Worm (Caenorhabditis elegans) whole organism, L2 larva: Measurements from ENCODE around the gene npl-10.

Experiments used
- F13H6.1 ChIP-seq: sonication (generic microtip); optimal IDR thresholded peaks from 2 replicates; lab custom pipeline; 2016; ENCODE audit warnings: missing genetic modification characterization, missing compliant biosample characterization
- ZK546.5 ChIP-seq: sonication (generic microtip); optimal IDR thresholded peaks from 2 replicates; lab custom pipeline; 2017; ENCODE audit warnings: missing biosample characterization, missing genetic modification characterization
- aly-2 ChIP-seq: fragments of 150-350 bp; optimal IDR thresholded peaks from 2 replicates; lab custom pipeline; 2014; ENCODE audit warnings: missing biosample characterization, missing genetic modification characterization
- blmp-1 ChIP-seq: sonication (generic microtip); optimal IDR thresholded peaks from 2 replicates; lab custom pipeline; 2017; ENCODE audit warnings: missing genetic modification characterization, mild to moderate bottlenecking, missing compliant biosample characterization, antibody characterized with exemption, moderate library complexity; ENCODE audit not compliant: insufficient read depth
- ceh-16 ChIP-seq: fragments of 150-350 bp; optimal IDR thresholded peaks from 2 replicates; lab custom pipeline; 2014; ENCODE audit warnings: missing biosample characterization, missing genetic modification characterization
- crh-2 ChIP-seq: sonication (generic microtip); optimal IDR thresholded peaks from 2 replicates; lab custom pipeline; 2017; ENCODE audit warnings: missing biosample characterization, missing genetic modification characterization
- fos-1 ChIP-seq: fragments of 150-350 bp; optimal IDR thresholded peaks from 2 replicates; lab custom pipeline; 2014; ENCODE audit warnings: missing biosample characterization, missing genetic modification characterization
- gmeb-1 ChIP-seq: fragments of 150-350 bp; optimal IDR thresholded peaks from 2 replicates; lab custom pipeline; 2014; ENCODE audit warnings: missing biosample characterization, missing genetic modification characterization
- lin-11 ChIP-seq: fragments of 150-350 bp; sonication (generic microtip); optimal IDR thresholded peaks from 2 replicates; lab custom pipeline; 2014; ENCODE audit warnings: missing biosample characterization, missing genetic modification characterization, inconsistent platforms, mixed read lengths
- lsy-2 ChIP-seq, 2 experiments: fragments of 150-350 bp in 1 of 2; sonication (generic microtip) in 1 of 2; optimal IDR thresholded peaks; 2 replicates each; lab custom pipeline; 2014 to 2017; ENCODE audit warnings: missing biosample characterization in 2 of 2, missing genetic modification characterization in 2 of 2
- nhr-23 ChIP-seq: fragments of 150-350 bp; optimal IDR thresholded peaks from 2 replicates; lab custom pipeline; 2014; ENCODE audit warnings: missing biosample characterization, missing genetic modification reagents, missing genetic modification characterization
- nhr-237 ChIP-seq: fragments of 150-350 bp; optimal IDR thresholded peaks from 2 replicates; lab custom pipeline; 2014; ENCODE audit warnings: missing biosample characterization, missing genetic modification characterization
- peb-1 ChIP-seq: fragments of 150-350 bp; optimal IDR thresholded peaks from 2 replicates; lab custom pipeline; 2014; ENCODE audit warnings: missing biosample characterization, missing genetic modification characterization
- sma-3 ChIP-seq: sonication (generic microtip); optimal IDR thresholded peaks from 2 replicates; lab custom pipeline; 2016; ENCODE audit warnings: missing genetic modification reagents, missing genetic modification characterization, missing compliant biosample characterization
- sma-9 ChIP-seq, 2 experiments: fragments of 150-350 bp in 1 of 2; sonication (generic microtip) in 1 of 2; optimal IDR thresholded peaks; 2 replicates each; lab custom pipeline; 2014 to 2016; ENCODE audit warnings: missing genetic modification characterization in 2 of 2, mild to moderate bottlenecking in 1 of 2, missing biosample characterization in 1 of 2, missing compliant biosample characterization in 1 of 2, missing genetic modification reagents in 1 of 2, moderate library complexity in 1 of 2
- unc-39 ChIP-seq: fragments of 150-350 bp; optimal IDR thresholded peaks from 2 replicates; lab custom pipeline; 2014; ENCODE audit warnings: missing biosample characterization, missing genetic modification characterization
- unc-55 ChIP-seq: fragments of 150-350 bp; sonication (generic microtip); optimal IDR thresholded peaks from 3 replicates; lab custom pipeline; 2014; ENCODE audit warnings: missing biosample characterization, missing genetic modification reagents, missing genetic modification characterization
- unc-62 ChIP-seq: fragments of 150-350 bp; optimal IDR thresholded peaks from 2 replicates; lab custom pipeline; 2014; ENCODE audit warnings: missing biosample characterization, missing genetic modification reagents, missing genetic modification characterization
- ztf-4 ChIP-seq: fragments of 150-350 bp; optimal IDR thresholded peaks from 2 replicates; lab custom pipeline; 2014; ENCODE audit warnings: missing biosample characterization, missing genetic modification characterization

npl-10 gene

ce11 chrIII:3898354-3898753 lies 37.4 kb downstream of the npl-10 start:
- TF ChIP-seq aly-2 (tag; lab: Kevin White, UChicago) (no peak), unc-39 (no peak)

DNA sequence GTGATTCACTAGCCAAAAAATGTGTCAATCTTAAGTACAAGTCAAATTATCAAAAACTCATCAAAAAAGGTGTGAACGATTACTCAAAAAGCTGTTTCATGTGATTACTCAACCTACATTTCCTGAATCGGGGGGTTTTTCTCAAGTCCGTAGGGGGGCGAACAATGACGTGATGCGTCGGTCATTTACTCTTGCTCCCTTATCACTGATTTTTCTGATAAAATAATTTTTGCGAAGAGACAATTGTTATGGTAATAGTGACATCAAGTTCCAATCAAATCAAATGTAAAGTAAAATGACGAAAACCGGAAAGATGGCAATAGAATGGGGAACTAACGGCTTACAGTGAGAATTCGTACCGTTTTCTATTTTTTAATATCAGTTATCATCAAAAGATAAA lies 41.7 kb downstream of the npl-10 start:
- TF ChIP-seq nhr-23 (tag; lab: Kevin White, UChicago) (no peak), fos-1 (tag; lab: Kevin White, UChicago) (peak; percentile 84), unc-55 (no peak), ZK546.5 (tag; lab: Kevin White, UChicago) (no peak)

- TF ChIP-seq ZK546.5 (tag; lab: Kevin White, UChicago) = no peak
- TF ChIP-seq peb-1 (tag; lab: Kevin White, UChicago) = no peak
- no peak for TF ChIP-seq fos-1 (tag; lab: Kevin White, UChicago)
- TF ChIP-seq unc-39 = no peak
- no peak for TF ChIP-seq lin-11 (tag; lab: Kevin White, UChicago)
- TF ChIP-seq nhr-237 (tag; lab: Kevin White, UChicago) = no peak
- no peak for TF ChIP-seq ztf-4
- TF ChIP-seq gmeb-1 (tag; lab: Kevin White, UChicago) = no peak
- TF ChIP-seq unc-62 (GFP tag; lab: Kevin White, UChicago) = no peak
- TF ChIP-seq crh-2 (tag; lab: Kevin White, UChicago) = no peak
- no peak for TF ChIP-seq ceh-16 (tag; lab: Kevin White, UChicago)
Observed at ce11 chrIII:3889896-3890295, 45.8 kb downstream of the npl-10 start.

DNA sequence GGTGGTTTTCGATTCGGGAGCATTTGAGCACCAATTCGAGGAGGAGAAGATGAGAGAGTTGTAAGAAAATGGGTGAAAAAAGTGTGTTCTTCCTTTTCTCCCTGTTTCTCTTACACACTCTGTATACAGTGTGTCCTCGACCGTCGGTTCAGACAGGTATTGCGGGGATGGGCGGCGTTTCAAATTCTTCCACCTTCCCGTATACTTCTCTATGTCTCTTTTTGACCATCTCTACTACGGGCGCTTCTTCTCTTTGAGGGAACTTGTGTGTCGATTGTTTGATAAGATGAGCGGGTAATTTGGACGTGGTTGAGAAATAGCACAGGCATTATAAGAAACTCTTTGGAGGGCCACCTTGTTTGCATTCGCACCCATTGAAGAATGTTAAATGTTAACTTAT lies 48.1 kb downstream of the npl-10 start:
- TF ChIP-seq crh-2 (tag; lab: Kevin White, UChicago) (peak; percentile 36), sma-3 (GFP tag; lab: Kevin White, UChicago) (peak; percentile 9), fos-1 (tag; lab: Kevin White, UChicago) (peak; percentile 77), F13H6.1 (tag; lab: Kevin White, UChicago) (peak; percentile 53), blmp-1 (no peak), ceh-16 (tag; lab: Kevin White, UChicago) (no peak), sma-9 (GFP tag; optimal IDR thresholded peaks at IDR 0.05; lab: Kevin White, UChicago) (peak; percentile 44), sma-9 (tag; optimal IDR thresholded peaks at IDR 0.05; lab: Kevin White, UChicago) (no peak), lsy-2 (tag; optimal IDR thresholded peaks at IDR 0.05; lab: Kevin White, UChicago) (peak in 1 of 2 experiments; percentile 23), gmeb-1 (tag; lab: Kevin White, UChicago) (peak; percentile 29)
